Worm (Caenorhabditis elegans) whole organism, L4 larva: ENCODE data around the gene str-264.

ENCODE experiments used
- D1046.2 ChIP-seq: fragments of 200-800 bp; sonication (Bioruptor generic); IDR thresholded peaks from 2 replicates; pipeline ENCODE4 v1.3.6; 2022; ENCODE audit warnings: missing genetic modification characterization, missing compliant biosample characterization
- T26A8.4 ChIP-seq: fragments of 200-800 bp; sonication (Bioruptor generic); IDR thresholded peaks from 2 replicates; pipeline ENCODE4 v1.3.6; 2022; ENCODE audit warnings: missing genetic modification characterization, missing compliant biosample characterization
- Y48G9A.11 ChIP-seq: fragments of 200-800 bp; sonication (Bioruptor generic); IDR thresholded peaks from 2 replicates; pipeline ENCODE4 v1.3.6; 2022; ENCODE audit warnings: missing genetic modification reagents, missing genetic modification characterization, missing compliant biosample characterization
- aha-1 ChIP-seq: fragments of 150-350 bp; peaks from one replicate; lab custom pipeline; 2014; ENCODE audit warnings: missing biosample characterization, missing genetic modification characterization
- ama-1 ChIP-seq: fragments of 150-350 bp; optimal IDR thresholded peaks from 2 replicates; lab custom pipeline; 2014; ENCODE audit warnings: inconsistent platforms, mixed read lengths
- ceh-28 ChIP-seq: fragments of 150-350 bp; optimal IDR thresholded peaks from 2 replicates; lab custom pipeline; 2014; ENCODE audit warnings: missing biosample characterization, missing genetic modification reagents, missing genetic modification characterization
- ceh-62 ChIP-seq: sonication (generic microtip); optimal IDR thresholded peaks from 2 replicates; lab custom pipeline; 2017; ENCODE audit warnings: missing biosample characterization, missing genetic modification characterization
- ces-1 ChIP-seq: fragments of 150-350 bp; sonication (generic microtip); optimal IDR thresholded peaks from 4 replicates; lab custom pipeline; 2014; ENCODE audit warnings: missing biosample characterization, missing genetic modification reagents, missing genetic modification characterization
- cey-2 ChIP-seq: sonication (generic microtip); optimal IDR thresholded peaks from 3 replicates; lab custom pipeline; 2017; ENCODE audit warnings: missing genetic modification characterization, mild to moderate bottlenecking, missing compliant biosample characterization, antibody characterized with exemption, borderline replicate concordance; ENCODE audit not compliant: insufficient read depth
- ctbp-1 ChIP-seq: fragments of 200-800 bp; sonication (Bioruptor generic); IDR thresholded peaks from 2 replicates; pipeline ENCODE4 v1.3.6; 2022; ENCODE audit warnings: missing genetic modification reagents, missing genetic modification characterization, missing compliant biosample characterization
- daf-16 ChIP-seq, 3 experiments: sonication (generic microtip); optimal IDR thresholded peaks; 2 replicates each; lab custom pipeline; 2016 to 2017; ENCODE audit warnings: missing genetic modification characterization in 3 of 3, missing genetic modification reagents in 3 of 3, mild to moderate bottlenecking in 2 of 3, missing compliant biosample characterization in 2 of 3, missing biosample characterization in 1 of 3, moderate library complexity in 1 of 3
- daf-8 ChIP-seq: fragments of 200-800 bp; sonication (Bioruptor generic); IDR thresholded peaks from 2 replicates; pipeline ENCODE4 v1.3.6; 2022; ENCODE audit warnings: missing genetic modification characterization, missing compliant biosample characterization
- dmd-6 ChIP-seq: fragments of 200-800 bp; sonication (Bioruptor generic); IDR thresholded peaks from 2 replicates; pipeline ENCODE4 v1.3.6; 2022; ENCODE audit warnings: missing genetic modification reagents, missing genetic modification characterization, missing compliant biosample characterization
- dmd-8 ChIP-seq: fragments of 200-800 bp; sonication (Bioruptor generic); IDR thresholded peaks from 2 replicates; pipeline ENCODE4 v1.3.6; 2022; ENCODE audit warnings: missing genetic modification characterization, missing compliant biosample characterization
- dmd-9 ChIP-seq: fragments of 200-800 bp; sonication (Bioruptor generic); IDR thresholded peaks from 2 replicates; pipeline ENCODE4 v1.3.6; 2022; ENCODE audit warnings: missing genetic modification reagents, missing genetic modification characterization, missing compliant biosample characterization
- dpl-1 ChIP-seq: fragments of 150-350 bp; optimal IDR thresholded peaks from 2 replicates; lab custom pipeline; 2014; ENCODE audit warnings: missing biosample characterization, missing genetic modification reagents, missing genetic modification characterization
- duxl-1 ChIP-seq: sonication (generic microtip); optimal IDR thresholded peaks from 2 replicates; lab custom pipeline; 2016; ENCODE audit warnings: mild to moderate bottlenecking, missing genetic modification characterization, moderate library complexity, missing compliant biosample characterization; ENCODE audit not compliant: poor library complexity
- dve-1 ChIP-seq: sonication (generic microtip); optimal IDR thresholded peaks from 2 replicates; lab custom pipeline; 2017; ENCODE audit warnings: antibody characterized with exemption, mild to moderate bottlenecking, missing genetic modification characterization, missing compliant biosample characterization; ENCODE audit not compliant: insufficient read depth
- egl-43 ChIP-seq: fragments of 200-800 bp; sonication (Bioruptor generic); IDR thresholded peaks from 2 replicates; pipeline ENCODE4 v1.3.6; 2022; ENCODE audit warnings: missing genetic modification reagents, missing genetic modification characterization, missing compliant biosample characterization
- hif-1 ChIP-seq, 2 experiments: sonication (generic microtip); optimal IDR thresholded peaks; 2 replicates each; lab custom pipeline; 2016 to 2017; ENCODE audit warnings: missing compliant biosample characterization in 2 of 2, missing genetic modification characterization in 2 of 2, missing genetic modification reagents in 2 of 2, missing genotype in 2 of 2, mild to moderate bottlenecking in 1 of 2
- hlh-11 ChIP-seq: fragments of 200-800 bp; sonication (Bioruptor generic); optimal IDR thresholded peaks from 2 replicates; lab custom pipeline; 2018; ENCODE audit warnings: mild to moderate bottlenecking, missing genetic modification characterization, missing compliant biosample characterization
- jun-1 ChIP-seq: fragments of 150-350 bp; optimal IDR thresholded peaks from 2 replicates; lab custom pipeline; 2014; ENCODE audit warnings: missing biosample characterization, missing genetic modification reagents, missing genetic modification characterization
- lin-1 ChIP-seq: fragments of 200-800 bp; sonication (Bioruptor generic); IDR thresholded peaks from 2 replicates; pipeline ENCODE4 v1.3.6; 2022; ENCODE audit warnings: missing genetic modification reagents, missing genetic modification characterization, missing compliant biosample characterization
- lin-13 ChIP-seq: fragments of 150-350 bp; optimal IDR thresholded peaks from 2 replicates; lab custom pipeline; 2014; ENCODE audit warnings: missing biosample characterization, missing genetic modification reagents, missing genetic modification characterization
- lir-3 ChIP-seq: sonication (generic microtip); optimal IDR thresholded peaks from 2 replicates; lab custom pipeline; 2016; ENCODE audit warnings: mild to moderate bottlenecking, missing genetic modification characterization, missing compliant biosample characterization
- lsy-2 ChIP-seq, 2 experiments: fragments of 150-350 bp in 1 of 2; sonication (generic microtip) in 1 of 2; optimal IDR thresholded peaks; 2 replicates each; lab custom pipeline; 2014 to 2017; ENCODE audit warnings: missing biosample characterization in 2 of 2, missing genetic modification characterization in 2 of 2
- madf-5 ChIP-seq, 2 experiments: fragments of 200-800 bp; sonication (Bioruptor generic); IDR thresholded peaks; 2 replicates each; pipeline ENCODE4 v1.3.6; 2022; ENCODE audit warnings: missing compliant biosample characterization in 2 of 2, missing genetic modification characterization in 2 of 2
- mdl-1 ChIP-seq, 2 experiments: fragments of 150-350 bp in 1 of 2; sonication (generic microtip) in 1 of 2; optimal IDR thresholded peaks; 2 replicates each; lab custom pipeline; 2014 to 2017; ENCODE audit warnings: missing biosample characterization in 2 of 2, missing genetic modification characterization in 2 of 2
- mxl-2 ChIP-seq: fragments of 200-800 bp; sonication (Bioruptor generic); conservative IDR thresholded peaks from 2 replicates; pipeline ENCODE4 v1.3.6; 2022; ENCODE audit warnings: missing genetic modification reagents, missing genetic modification characterization, missing compliant biosample characterization
- mxl-3 ChIP-seq: fragments of 200-800 bp; sonication (Bioruptor generic); optimal IDR thresholded peaks from 2 replicates; lab custom pipeline; 2018; ENCODE audit warnings: mild to moderate bottlenecking, missing genetic modification characterization, missing compliant biosample characterization
- nhr-102 ChIP-seq: sonication (generic microtip); optimal IDR thresholded peaks from 2 replicates; lab custom pipeline; 2016; ENCODE audit warnings: mild to moderate bottlenecking, missing genetic modification characterization, moderate library complexity, missing compliant biosample characterization
- nhr-11 ChIP-seq: fragments of 150-350 bp; optimal IDR thresholded peaks from 2 replicates; lab custom pipeline; 2014; ENCODE audit warnings: missing biosample characterization, missing genetic modification characterization
- nhr-111 ChIP-seq: fragments of 200-800 bp; sonication (Bioruptor generic); optimal IDR thresholded peaks from 2 replicates; lab custom pipeline; 2018; ENCODE audit warnings: mild to moderate bottlenecking, missing genetic modification characterization, missing compliant biosample characterization
- nhr-42 ChIP-seq: fragments of 200-800 bp; sonication (Bioruptor generic); IDR thresholded peaks from 2 replicates; pipeline ENCODE4 v1.3.6; 2022; ENCODE audit warnings: missing genetic modification characterization, missing compliant biosample characterization
- nhr-48 ChIP-seq: sonication (generic microtip); optimal IDR thresholded peaks from 2 replicates; lab custom pipeline; 2016; ENCODE audit warnings: mild to moderate bottlenecking, missing genetic modification characterization, missing compliant biosample characterization
- nhr-6 ChIP-seq: fragments of 150-350 bp; optimal IDR thresholded peaks from 2 replicates; lab custom pipeline; 2014; ENCODE audit warnings: missing biosample characterization, missing genetic modification characterization
- nhr-77 ChIP-seq: fragments of 150-350 bp; optimal IDR thresholded peaks from 2 replicates; lab custom pipeline; 2014; ENCODE audit warnings: missing biosample characterization, missing genetic modification characterization
- pqm-1 ChIP-seq: sonication (generic microtip); optimal IDR thresholded peaks from 2 replicates; lab custom pipeline; 2017; ENCODE audit warnings: missing biosample characterization, missing genetic modification characterization
- rbr-2 ChIP-seq: sonication (generic microtip); optimal IDR thresholded peaks from 2 replicates; lab custom pipeline; 2016; ENCODE audit warnings: missing genotype, missing genetic modification characterization, missing compliant biosample characterization
- saeg-2 ChIP-seq: fragments of 200-800 bp; sonication (Bioruptor generic); IDR thresholded peaks from 2 replicates; pipeline ENCODE4 v1.3.6; 2022; ENCODE audit warnings: missing genetic modification reagents, missing genetic modification characterization, missing compliant biosample characterization
- sdz-12 ChIP-seq: fragments of 200-800 bp; sonication (Bioruptor generic); optimal IDR thresholded peaks from 2 replicates; lab custom pipeline; 2018; ENCODE audit warnings: mild to moderate bottlenecking, missing genetic modification characterization, missing compliant biosample characterization
- set-16 ChIP-seq: fragments of 200-800 bp; sonication (Bioruptor generic); IDR thresholded peaks from 2 replicates; pipeline ENCODE4 v1.3.6; 2022; ENCODE audit warnings: missing genetic modification reagents, missing genetic modification characterization, missing compliant biosample characterization
- snpc-1.2 ChIP-seq: fragments of 200-800 bp; sonication (Bioruptor generic); IDR thresholded peaks from 2 replicates; pipeline ENCODE4 v1.3.6; 2022; ENCODE audit warnings: missing genetic modification reagents, missing genetic modification characterization, missing compliant biosample characterization
- unc-130 ChIP-seq: sonication (generic microtip); optimal IDR thresholded peaks from 2 replicates; lab custom pipeline; 2016; ENCODE audit warnings: missing genetic modification reagents, missing genetic modification characterization, missing compliant biosample characterization
- vab-7 ChIP-seq: fragments of 200-800 bp; sonication (Bioruptor generic); IDR thresholded peaks from 2 replicates; pipeline ENCODE4 v1.3.6; 2022; ENCODE audit warnings: missing genetic modification reagents, missing genetic modification characterization, missing compliant biosample characterization
- zfp-3 ChIP-seq: fragments of 200-800 bp; sonication (Bioruptor generic); conservative IDR thresholded peaks from 2 replicates; pipeline ENCODE4 v1.3.6; 2022; ENCODE audit warnings: missing genetic modification reagents, missing genetic modification characterization, missing compliant biosample characterization
- zip-2 ChIP-seq: fragments of 150-350 bp; optimal IDR thresholded peaks from 2 replicates; lab custom pipeline; 2014; ENCODE audit warnings: missing biosample characterization, missing genetic modification characterization

The str-264 gene

DNA sequence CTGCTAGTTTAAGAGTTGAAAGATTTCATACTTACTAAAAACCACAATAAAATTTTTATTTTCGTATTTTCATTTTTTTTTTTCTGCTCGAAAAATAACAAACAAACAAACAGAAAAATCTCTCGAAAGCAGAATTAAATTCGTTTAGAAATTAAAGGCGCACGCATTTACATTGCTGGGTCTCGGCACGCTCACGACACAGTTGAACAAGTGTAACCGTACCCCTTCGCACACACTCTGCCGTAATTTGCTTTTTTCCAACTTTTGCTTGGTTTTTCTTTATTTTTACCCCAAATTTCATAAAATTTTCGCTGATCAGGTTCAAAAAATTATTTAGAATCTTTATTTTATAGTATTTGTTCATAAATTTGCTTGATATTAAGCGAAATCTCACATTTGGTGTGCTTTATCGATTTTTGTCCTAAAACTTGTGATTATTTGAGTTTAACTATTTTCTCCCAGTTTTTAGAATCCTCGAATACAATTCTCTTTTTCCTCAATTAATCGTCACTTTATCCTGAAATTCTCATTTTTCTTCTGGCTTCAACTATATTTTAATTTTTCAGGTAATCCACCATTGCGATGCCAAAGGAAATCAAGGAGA is 19.3 kb upstream of the str-264 start, which contains the start of gene rpl-38 (continued):
- TF ChIP-seq dpl-1 (GFP tag; lab: Kevin White, UChicago) (peak; percentile 80), jun-1 (tag; lab: Kevin White, UChicago) (no peak), zfp-3 (GFP tag; lab: Robert Waterston, UW) (no peak), pqm-1 (no peak), ceh-62 (tag; lab: Kevin White, UChicago) (no peak), Y48G9A.11 (GFP tag; lab: Robert Waterston, UW) (no peak), mdl-1 (tag; optimal IDR thresholded peaks at IDR 0.05; lab: Kevin White, UChicago) (no peak), rbr-2 (tag; lab: Kevin White, UChicago) (peak; percentile 69), nhr-77 (peak; percentile 83), cey-2 (no peak), nhr-48 (peak; percentile 39), saeg-2 (no peak), snpc-1.2 (GFP tag; lab: Robert Waterston, UW) (peak; percentile 60), T26A8.4 (GFP tag; lab: Robert Waterston, UW) (peak; percentile 55; the same call in 1 of the 2 replicates), mxl-3 (GFP tag; lab: Kevin White, UChicago) (no peak), mxl-2 (GFP tag; lab: Robert Waterston, UW) (no peak), nhr-111 (GFP tag; lab: Kevin White, UChicago) (no peak), nhr-42 (no peak), dmd-9 (GFP tag; lab: Robert Waterston, UW) (peak; percentile 58; the same call in 1 of the 2 replicates), hif-1 (tag; optimal IDR thresholded peaks at IDR 0.05; lab: Kevin White, UChicago) (peak in 1 of 2 experiments; percentile 62), nhr-11 (tag; lab: Kevin White, UChicago) (peak; percentile 63), lir-3 (tag; lab: Kevin White, UChicago) (no peak), unc-130 (peak; percentile 7), lsy-2 (tag; optimal IDR thresholded peaks at IDR 0.05; lab: Kevin White, UChicago) (peak; percentile 95 to 99), dmd-6 (GFP tag; lab: Robert Waterston, UW) (peak; percentile 52; the same call in 1 of the 2 replicates), ctbp-1 (GFP tag; lab: Robert Waterston, UW) (peak; percentile 44; the same call in 1 of the 2 replicates), set-16 (GFP tag; lab: Robert Waterston, UW) (no peak), ceh-28 (no peak), ces-1 (GFP tag; lab: Kevin White, UChicago) (no peak), lin-13 (peak; percentile 72)
- TF ChIP-seq, all 104 proteins: peak for 40

- peak; percentile 2 to 65 for TF ChIP-seq daf-16 (GFP tag; optimal IDR thresholded peaks at IDR 0.05; lab: Kevin White, UChicago)
- TF ChIP-seq daf-16 (tag; optimal IDR thresholded peaks at IDR 0.05; lab: Kevin White, UChicago) = peak; percentile 44
- peak in 1 of 2 experiments; percentile 29 for TF ChIP-seq mdl-1 (tag; optimal IDR thresholded peaks at IDR 0.05; lab: Kevin White, UChicago)
- no peak for TF ChIP-seq ama-1 (lab: Kevin White, UChicago)
- TF ChIP-seq lir-3 (tag; lab: Kevin White, UChicago) = no peak
- peak; percentile 23; the same call in 1 of the 2 replicates for TF ChIP-seq lin-1 (GFP tag; lab: Robert Waterston, UW)
- TF ChIP-seq duxl-1 (tag; lab: Kevin White, UChicago) = no peak
- peak; percentile 16 for TF ChIP-seq dpl-1 (GFP tag; lab: Kevin White, UChicago)
- TF ChIP-seq nhr-6 = no peak
- peak; percentile 26 for TF ChIP-seq nhr-102 (tag; lab: Kevin White, UChicago)
- peak; percentile 72 for TF ChIP-seq dmd-8 (GFP tag; lab: Robert Waterston, UW)
- peak; percentile 67 for TF ChIP-seq dmd-6 (GFP tag; lab: Robert Waterston, UW)
- TF ChIP-seq daf-8 (GFP tag; lab: Robert Waterston, UW) = no peak
- TF ChIP-seq dmd-9 (GFP tag; lab: Robert Waterston, UW) = no peak
- TF ChIP-seq sdz-12 = peak; percentile 54
- no peak for TF ChIP-seq pqm-1
- TF ChIP-seq hlh-11 (tag; lab: Kevin White, UChicago) = peak; percentile 41
- TF ChIP-seq nhr-42 = 0 out of 2 replicates have a peak, but pooled peaks have one; percentile 44
- TF ChIP-seq vab-7 (GFP tag; lab: Robert Waterston, UW) = peak; percentile 76
- TF ChIP-seq dve-1 (tag; lab: Kevin White, UChicago) = no peak
- TF ChIP-seq egl-43 (GFP tag; lab: Robert Waterston, UW) = peak; percentile 81
- no peak for TF ChIP-seq aha-1 (tag; lab: Kevin White, UChicago)
- no peak for TF ChIP-seq zip-2 (tag; lab: Kevin White, UChicago)
- 0 out of 4 replicates have a peak, but pooled peaks of 1 of the 2 experiments have one; percentile 40 for TF ChIP-seq madf-5 (GFP tag; IDR thresholded peaks at IDR 0.05; lab: Robert Waterston, UW)
- peak; percentile 82 for TF ChIP-seq ctbp-1 (GFP tag; lab: Robert Waterston, UW)
- peak; percentile 75 for TF ChIP-seq T26A8.4 (GFP tag; lab: Robert Waterston, UW)
- peak; percentile 85; the same call in 1 of the 2 replicates for TF ChIP-seq D1046.2 (GFP tag; lab: Robert Waterston, UW)
These were observed 12.7 kb upstream of the str-264 start for ce11 chrV:15505068-15505467.
